Worm (Caenorhabditis elegans) whole organism, L1 larva: ENCODE data around the gene T15B7.14.

Source experiments
- C04F5.9 ChIP-seq: sonication (generic microtip); optimal IDR thresholded peaks from 2 replicates; lab custom pipeline; 2016; ENCODE audit warnings: missing genetic modification characterization, missing compliant biosample characterization
- C16A3.4 ChIP-seq: fragments of 150-350 bp; optimal IDR thresholded peaks from 2 replicates; lab custom pipeline; 2014; ENCODE audit warnings: missing biosample characterization, missing genetic modification characterization
- C34B4.2 ChIP-seq: sonication (generic microtip); optimal IDR thresholded peaks from 2 replicates; lab custom pipeline; 2017; ENCODE audit warnings: mild to moderate bottlenecking, missing genetic modification characterization, missing compliant biosample characterization
- F16B12.6 ChIP-seq: fragments of 150-350 bp; optimal IDR thresholded peaks from 2 replicates; lab custom pipeline; 2014; ENCODE audit warnings: missing biosample characterization, missing genetic modification characterization
- Y116A8C.19 ChIP-seq: sonication (generic microtip); optimal IDR thresholded peaks from 2 replicates; lab custom pipeline; 2016; ENCODE audit warnings: missing compliant biosample characterization, missing genetic modification characterization, borderline replicate concordance
- aha-1 ChIP-seq: fragments of 150-350 bp; optimal IDR thresholded peaks from 2 replicates; lab custom pipeline; 2014; ENCODE audit warnings: missing biosample characterization, missing genetic modification characterization
- aly-2 ChIP-seq: fragments of 150-350 bp; optimal IDR thresholded peaks from 2 replicates; lab custom pipeline; 2014; ENCODE audit warnings: missing biosample characterization, missing genetic modification characterization
- ama-1 ChIP-seq: fragments of 150-350 bp; optimal IDR thresholded peaks from 2 replicates; lab custom pipeline; 2014
- blmp-1 ChIP-seq: fragments of 150-350 bp; optimal IDR thresholded peaks from 2 replicates; lab custom pipeline; 2014; ENCODE audit warnings: missing biosample characterization, missing genetic modification characterization
- ceh-8 ChIP-seq: fragments of 200-800 bp; sonication (Bioruptor generic); optimal IDR thresholded peaks from 2 replicates; lab custom pipeline; 2018; ENCODE audit warnings: mild to moderate bottlenecking, missing genetic modification characterization, moderate library complexity, missing compliant biosample characterization
- ceh-82 ChIP-seq, 3 experiments: fragments of 150-350 bp in 1 of 3; sonication (generic microtip) in 2 of 3; optimal IDR thresholded peaks; 2 replicates each; lab custom pipeline; 2014 to 2017; ENCODE audit warnings: missing biosample characterization in 3 of 3, missing genetic modification characterization in 3 of 3
- ceh-88 ChIP-seq: fragments of 200-800 bp; sonication (Bioruptor generic); IDR thresholded peaks from 2 replicates; pipeline ENCODE4 v1.3.6; 2022; ENCODE audit warnings: missing genetic modification characterization, missing compliant biosample characterization
- dpl-1 ChIP-seq, 3 experiments: fragments of 150-350 bp in 2 of 3; sonication (generic microtip) in 1 of 3; optimal IDR thresholded peaks; 2 replicates each; lab custom pipeline; 2014 to 2017; ENCODE audit warnings: missing biosample characterization in 3 of 3, missing genetic modification characterization in 3 of 3, missing genetic modification reagents in 3 of 3
- dsc-1 ChIP-seq: sonication (generic microtip); optimal IDR thresholded peaks from 2 replicates; lab custom pipeline; 2016; ENCODE audit warnings: mild to moderate bottlenecking, missing genetic modification characterization, missing compliant biosample characterization
- efl-1 ChIP-seq, 4 experiments: fragments of 150-350 bp; optimal IDR thresholded peaks in 3 of 4; peaks in 1 of 4; 1 replicate in 1 of 4; 2 replicates in 3 of 4; lab custom pipeline; 2014; ENCODE audit warnings: missing biosample characterization in 2 of 4, missing genetic modification characterization in 2 of 4, missing genetic modification reagents in 2 of 4
- elt-2 ChIP-seq: sonication (generic microtip); optimal IDR thresholded peaks from 2 replicates; lab custom pipeline; 2016; ENCODE audit warnings: missing genetic modification characterization, mild to moderate bottlenecking, inconsistent platforms, missing compliant biosample characterization, missing genetic modification reagents
- elt-3 ChIP-seq, 6 experiments: fragments of 150-350 bp in 1 of 6; sonication (generic microtip); optimal IDR thresholded peaks; 2 replicates each; lab custom pipeline; 2017 to 2018; ENCODE audit warnings: missing biosample characterization in 6 of 6, missing genetic modification characterization in 6 of 6, inconsistent platforms in 1 of 6
- fkh-8 ChIP-seq: sonication (generic microtip); optimal IDR thresholded peaks from 2 replicates; lab custom pipeline; 2016; ENCODE audit warnings: mild to moderate bottlenecking, missing genetic modification characterization, missing compliant biosample characterization
- fos-1 ChIP-seq: fragments of 150-350 bp; optimal IDR thresholded peaks from 2 replicates; lab custom pipeline; 2014; ENCODE audit warnings: missing biosample characterization, missing genetic modification characterization
- grh-1 ChIP-seq: fragments of 200-800 bp; sonication (Bioruptor generic); IDR thresholded peaks from 2 replicates; pipeline ENCODE4 v1.3.6; 2022; ENCODE audit warnings: missing genetic modification reagents, missing genetic modification characterization, missing compliant biosample characterization
- hlh-17 ChIP-seq: fragments of 200-800 bp; sonication (Bioruptor generic); optimal IDR thresholded peaks from 2 replicates; lab custom pipeline; 2018; ENCODE audit warnings: missing genetic modification characterization, mild to moderate bottlenecking, missing compliant biosample characterization, moderate library complexity, borderline replicate concordance
- hlh-4 ChIP-seq: sonication (generic microtip); optimal IDR thresholded peaks from 2 replicates; lab custom pipeline; 2016; ENCODE audit warnings: mild to moderate bottlenecking, missing genetic modification characterization, missing compliant biosample characterization
- lin-15B ChIP-seq: fragments of 150-350 bp; sonication (generic microtip); optimal IDR thresholded peaks from 3 replicates; lab custom pipeline; 2014; ENCODE audit warnings: missing biosample characterization, missing genetic modification characterization
- lin-35 ChIP-seq, 2 experiments: fragments of 150-350 bp; optimal IDR thresholded peaks; 2 replicates each; lab custom pipeline; 2014; ENCODE audit warnings: missing biosample characterization in 2 of 2, missing genetic modification characterization in 2 of 2, missing genetic modification reagents in 2 of 2
- lir-3 ChIP-seq: sonication (generic microtip); optimal IDR thresholded peaks from 2 replicates; lab custom pipeline; 2016; ENCODE audit warnings: mild to moderate bottlenecking, missing genetic modification characterization, moderate library complexity, missing compliant biosample characterization; ENCODE audit not compliant: poor library complexity
- lsy-2 ChIP-seq, 2 experiments: fragments of 150-350 bp; optimal IDR thresholded peaks; 2 replicates each; lab custom pipeline; 2014; ENCODE audit warnings: missing biosample characterization in 2 of 2, missing genetic modification characterization in 2 of 2
- mef-2 ChIP-seq: fragments of 150-350 bp; optimal IDR thresholded peaks from 2 replicates; lab custom pipeline; 2014; ENCODE audit warnings: missing biosample characterization, missing genetic modification characterization
- mep-1 ChIP-seq: fragments of 150-350 bp; optimal IDR thresholded peaks from 2 replicates; lab custom pipeline; 2014; ENCODE audit warnings: missing biosample characterization, missing genetic modification characterization
- nhr-19 ChIP-seq: fragments of 200-800 bp; sonication (Bioruptor generic); conservative IDR thresholded peaks from 2 replicates; pipeline ENCODE4 v1.3.6; 2022; ENCODE audit warnings: missing genetic modification characterization, missing compliant biosample characterization
- nhr-84 ChIP-seq: sonication (generic microtip); optimal IDR thresholded peaks from 2 replicates; lab custom pipeline; 2017; ENCODE audit warnings: missing biosample characterization, missing genetic modification characterization
- nhr-85 ChIP-seq: sonication (generic microtip); peaks from one replicate; lab custom pipeline; 2016; ENCODE audit warnings: missing genetic modification characterization, inconsistent platforms, missing compliant biosample characterization
- pqm-1 ChIP-seq: sonication (generic microtip); optimal IDR thresholded peaks from 3 replicates; lab custom pipeline; 2017; ENCODE audit warnings: missing biosample characterization, missing genetic modification characterization
- rnt-1 ChIP-seq: sonication (generic microtip); optimal IDR thresholded peaks from 2 replicates; lab custom pipeline; 2016; ENCODE audit warnings: mild to moderate bottlenecking, missing genetic modification characterization, moderate library complexity, missing compliant biosample characterization
- skn-1 ChIP-seq: fragments of 150-350 bp; optimal IDR thresholded peaks from 2 replicates; lab custom pipeline; 2014; ENCODE audit warnings: missing biosample characterization, missing genetic modification characterization
- swsn-7 ChIP-seq: sonication (generic microtip); optimal IDR thresholded peaks from 2 replicates; lab custom pipeline; 2016; ENCODE audit warnings: missing genetic modification characterization, missing compliant biosample characterization
- tbx-2 ChIP-seq: sonication (generic microtip); optimal IDR thresholded peaks from 2 replicates; lab custom pipeline; 2016; ENCODE audit warnings: missing genetic modification characterization, missing compliant biosample characterization
- tlp-1 ChIP-seq: fragments of 150-350 bp; optimal IDR thresholded peaks from 2 replicates; lab custom pipeline; 2014; ENCODE audit warnings: missing biosample characterization, missing genetic modification characterization
- unc-86 ChIP-seq: sonication (generic microtip); optimal IDR thresholded peaks from 2 replicates; lab custom pipeline; 2016; ENCODE audit warnings: missing genetic modification characterization, missing compliant biosample characterization
- vab-15 ChIP-seq: sonication (generic microtip); optimal IDR thresholded peaks from 2 replicates; lab custom pipeline; 2017; ENCODE audit warnings: missing genotype, mild to moderate bottlenecking, missing genetic modification characterization, missing compliant biosample characterization
- ztf-4 ChIP-seq: fragments of 150-350 bp; optimal IDR thresholded peaks from 2 replicates; lab custom pipeline; 2014; ENCODE audit warnings: missing biosample characterization, missing genetic modification characterization

The T15B7.14 gene

ce11 chrV:6793744-6794239 is 41.4 kb downstream of the T15B7.14 start, which contains the start of gene ZC404.1 (continued):
- no peak for TF ChIP-seq hlh-17 (GFP tag; lab: Kevin White, UChicago)
- TF ChIP-seq aha-1 (tag; lab: Kevin White, UChicago), result no peak

ce11 chrV:6792973-6793372 is 42.2 kb downstream of the T15B7.14 start:
- TF ChIP-seq nhr-19 (GFP tag; lab: Robert Waterston, UW) (no peak), ceh-8 (GFP tag; lab: Kevin White, UChicago) (no peak), lsy-2 (tag; optimal IDR thresholded peaks at IDR 0.05; lab: Kevin White, UChicago) (peak in 1 of 2 experiments; percentile 41), F16B12.6 (tag; lab: Kevin White, UChicago) (peak; percentile 31), efl-1 (optimal IDR thresholded peaks at IDR 0.05; lab: Kevin White, UChicago) (peak in 1 of 2 experiments; percentile 48), efl-1 (GFP tag; optimal IDR thresholded peaks at IDR 0.05 in 1 of 2; lab: Kevin White, UChicago) (peak; percentile 8 to 64), dsc-1 (tag; lab: Kevin White, UChicago) (no peak), ama-1 (lab: Kevin White, UChicago) (no peak), aly-2 (tag; lab: Kevin White, UChicago) (no peak), tlp-1 (no peak), lin-35 (GFP tag; optimal IDR thresholded peaks at IDR 0.05; lab: Kevin White, UChicago) (peak; percentile 7 to 60), dpl-1 (GFP tag; optimal IDR thresholded peaks at IDR 0.05; lab: Kevin White, UChicago) (peak in 2 of 3 experiments; percentile 26 to 70), ceh-82 (tag; optimal IDR thresholded peaks at IDR 0.05; lab: Kevin White, UChicago) (no peak)

- no peak for TF ChIP-seq ztf-4 (tag; lab: Kevin White, UChicago)
- TF ChIP-seq C34B4.2 (tag; lab: Kevin White, UChicago), result no peak
- no peak for TF ChIP-seq nhr-19 (GFP tag; lab: Robert Waterston, UW)
- no peak for TF ChIP-seq mef-2
- no peak for TF ChIP-seq mep-1
- TF ChIP-seq, all 84 proteins: peak for 0
These were observed 42.6 kb downstream of the T15B7.14 start, which contains the start of gene gck-2 for ce11 chrV:6792565-6792964. TSS of gene gck-2 (minus strand) at chrV:6792665.

- TF ChIP-seq dpl-1 (GFP tag; optimal IDR thresholded peaks at IDR 0.05; lab: Kevin White, UChicago) (peak in 1 of 3 experiments; percentile 43), lin-35 (GFP tag; optimal IDR thresholded peaks at IDR 0.05; lab: Kevin White, UChicago) (peak in 1 of 2 experiments; percentile 30), blmp-1 (tag; lab: Kevin White, UChicago) (no peak), mep-1 (no peak), efl-1 (optimal IDR thresholded peaks at IDR 0.05; lab: Kevin White, UChicago) (peak in 1 of 2 experiments; percentile 68), efl-1 (GFP tag; optimal IDR thresholded peaks at IDR 0.05 in 1 of 2; lab: Kevin White, UChicago) (peak; percentile 38 to 86), ceh-88 (no peak), tbx-2 (tag; lab: Kevin White, UChicago) (no peak), unc-86 (no peak)
These were observed 47.2 kb downstream of the T15B7.14 start, which contains the start of gene ZC404.2 for ce11 chrV:6787906-6788430. TSS of gene ZC404.2 (plus strand) at chrV:6787952.

ce11 chrV:6784853-6785492 is 50.2 kb downstream of the T15B7.14 start, which contains the start of the genes spn-4 and spe-39:
TSS of gene spn-4 (minus strand) at chrV:6784903.
TSS of gene spe-39 (plus strand) at chrV:6785451.
- TF ChIP-seq lsy-2 (tag; optimal IDR thresholded peaks at IDR 0.05; lab: Kevin White, UChicago) (peak; percentile 76 to 78), Y116A8C.19 (tag; lab: Kevin White, UChicago) (no peak), skn-1 (tag; lab: Kevin White, UChicago) (peak; percentile 90), dpl-1 (GFP tag; optimal IDR thresholded peaks at IDR 0.05; lab: Kevin White, UChicago) (peak; percentile 94 to 95 (median 94)), nhr-84 (tag; lab: Kevin White, UChicago) (no peak), hlh-4 (no peak), rnt-1 (tag; lab: Kevin White, UChicago) (peak; percentile 92), fos-1 (tag; lab: Kevin White, UChicago) (no peak), ama-1 (lab: Kevin White, UChicago) (peak; percentile 1), lir-3 (peak; percentile 67), C04F5.9 (tag; lab: Kevin White, UChicago) (peak; percentile 1), swsn-7 (tag; lab: Kevin White, UChicago) (peak; percentile 81), grh-1 (GFP tag; lab: Robert Waterston, UW) (peak; percentile 35), tlp-1 (no peak), mef-2 (no peak), C16A3.4 (tag; lab: Kevin White, UChicago) (peak; percentile 83), pqm-1 (tag; lab: Kevin White, UChicago) (no peak), vab-15 (tag; lab: Kevin White, UChicago) (no peak), elt-2 (tag; lab: Kevin White, UChicago) (peak; percentile 65), tbx-2 (tag; lab: Kevin White, UChicago) (peak; percentile 73), hlh-17 (GFP tag; lab: Kevin White, UChicago) (no peak), lin-15B (tag; lab: Kevin White, UChicago) (peak; percentile 57), fkh-8 (tag; lab: Kevin White, UChicago) (peak; percentile 29), ceh-8 (GFP tag; lab: Kevin White, UChicago) (peak; percentile 53), elt-3 (tag; optimal IDR thresholded peaks at IDR 0.05; lab: Kevin White, UChicago) (peak in 2 of 6 experiments; percentile 42 to 55), nhr-85 (tag; lab: Kevin White, UChicago) (peak; percentile 89)
